Fruit fly (Drosophila melanogaster) whole organism, embryonic: Measurements from ENCODE around the gene Cad88C.
A peak's percentile ranks its signal among the peaks of the same experiment; 100 is the strongest.

Experiments
- Antp ChIP-seq: fragments of 200-800 bp; sonication (Bioruptor generic); optimal IDR thresholded peaks from 3 replicates; lab custom pipeline; 2016; ENCODE audit warnings: missing biosample characterization, missing genetic modification characterization
- Atf-2 ChIP-seq: fragments of 200-800 bp; sonication (Bioruptor generic); optimal IDR thresholded peaks from 2 replicates; lab custom pipeline; 2016; ENCODE audit warnings: missing biosample characterization, missing genetic modification characterization
- CG10147 ChIP-seq: fragments of 200-800 bp; sonication (Bioruptor generic); optimal IDR thresholded peaks from 2 replicates; lab custom pipeline; 2019; ENCODE audit warnings: missing biosample characterization, mild to moderate bottlenecking, missing genetic modification characterization, moderate library complexity
- CG10274 ChIP-seq: fragments of 200-800 bp; sonication (Bioruptor generic); optimal IDR thresholded peaks from 3 replicates; lab custom pipeline; 2017; ENCODE audit warnings: missing biosample characterization, mild to moderate bottlenecking, missing genetic modification characterization
- CG11247 ChIP-seq: fragments of 200-800 bp; sonication (Bioruptor generic); IDR thresholded peaks from 2 replicates; pipeline ENCODE4 v1.3.6; 2022; ENCODE audit warnings: missing biosample characterization, missing genetic modification characterization
- CG11504 ChIP-seq: fragments of 200-800 bp; sonication (Bioruptor generic); optimal IDR thresholded peaks from 3 replicates; lab custom pipeline; 2019; ENCODE audit warnings: missing biosample characterization, mild to moderate bottlenecking, missing genetic modification characterization, moderate library complexity
- CG12744 ChIP-seq: fragments of 200-800 bp; sonication (Bioruptor generic); optimal IDR thresholded peaks from 2 replicates; lab custom pipeline; 2016; ENCODE audit warnings: missing biosample characterization, missing genetic modification characterization
- CG13287 ChIP-seq: fragments of 200-800 bp; sonication (Bioruptor generic); IDR thresholded peaks from 2 replicates; pipeline ENCODE4 v1.3.6; 2022; ENCODE audit warnings: missing biosample characterization, missing genetic modification characterization; ENCODE audit not compliant: partially characterized antibody
- CG13296 ChIP-seq: fragments of 200-800 bp; sonication (Bioruptor generic); optimal IDR thresholded peaks from 3 replicates; lab custom pipeline; 2018; ENCODE audit warnings: missing biosample characterization, mild to moderate bottlenecking, missing genetic modification characterization
- CG14014 ChIP-seq: fragments of 200-800 bp; sonication (Bioruptor generic); IDR thresholded peaks from 2 replicates; pipeline ENCODE4 v1.3.6; 2022; ENCODE audit warnings: missing biosample characterization, missing genetic modification characterization
- CG15011 ChIP-seq: fragments of 200-800 bp; sonication (Bioruptor generic); optimal IDR thresholded peaks from 3 replicates; lab custom pipeline; 2018; ENCODE audit warnings: missing biosample characterization, mild to moderate bottlenecking, missing genetic modification characterization
- CG16813 ChIP-seq: fragments of 200-800 bp; sonication (Bioruptor generic); IDR thresholded peaks from 3 replicates; pipeline ENCODE4 v1.3.6; 2022; ENCODE audit warnings: missing biosample characterization, missing genetic modification characterization; ENCODE audit not compliant: partially characterized antibody
- CG17802 ChIP-seq: fragments of 200-800 bp; sonication (Bioruptor generic); optimal IDR thresholded peaks from 2 replicates; lab custom pipeline; 2018; ENCODE audit warnings: missing biosample characterization, mild to moderate bottlenecking, missing genetic modification characterization, moderate library complexity
- CG17912 ChIP-seq: fragments of 200-800 bp; sonication (Bioruptor generic); optimal IDR thresholded peaks from 2 replicates; lab custom pipeline; 2018; ENCODE audit warnings: missing biosample characterization, mild to moderate bottlenecking, missing genetic modification characterization
- CG18619 ChIP-seq: fragments of 200-800 bp; sonication (Bioruptor generic); optimal IDR thresholded peaks from 3 replicates; lab custom pipeline; 2017; ENCODE audit warnings: missing biosample characterization, mild to moderate bottlenecking, missing genetic modification characterization
- CG30403 ChIP-seq: fragments of 200-800 bp; sonication (Bioruptor generic); optimal IDR thresholded peaks from 3 replicates; lab custom pipeline; 2016; ENCODE audit warnings: missing biosample characterization, missing genetic modification characterization
- CG4282 ChIP-seq: fragments of 200-800 bp; sonication (Bioruptor generic); optimal IDR thresholded peaks from 2 replicates; lab custom pipeline; 2016; ENCODE audit warnings: missing biosample characterization, missing genetic modification characterization
- CG5180 ChIP-seq: fragments of 200-800 bp; sonication (Bioruptor generic); optimal IDR thresholded peaks from 3 replicates; lab custom pipeline; 2017; ENCODE audit warnings: missing biosample characterization, missing genetic modification characterization, mild to moderate bottlenecking, moderate library complexity, missing genetic modification reagents
- CG7372 ChIP-seq: fragments of 200-800 bp; sonication (Bioruptor generic); IDR thresholded peaks from 2 replicates; pipeline ENCODE4 v1.3.6; 2022; ENCODE audit warnings: missing biosample characterization, missing genetic modification characterization
- CG7786 ChIP-seq: fragments of 200-800 bp; sonication (Bioruptor generic); optimal IDR thresholded peaks from 2 replicates; lab custom pipeline; 2016; ENCODE audit warnings: missing biosample characterization, missing genetic modification characterization
- CoRest ChIP-seq: fragments of 200-800 bp; sonication (Bioruptor generic); optimal IDR thresholded peaks from 3 replicates; lab custom pipeline; 2018; ENCODE audit warnings: missing biosample characterization, mild to moderate bottlenecking, missing genetic modification characterization, moderate library complexity
- Doc2 ChIP-seq: fragments of 200-800 bp; sonication (Bioruptor generic); IDR thresholded peaks from 2 replicates; pipeline ENCODE4 v1.3.6; 2022; ENCODE audit warnings: missing biosample characterization, missing genetic modification characterization
- ERR ChIP-seq: fragments of 200-800 bp; sonication (Bioruptor generic); optimal IDR thresholded peaks from 2 replicates; lab custom pipeline; 2016; ENCODE audit warnings: missing biosample characterization, missing genetic modification characterization
- MTF-1 ChIP-seq: fragments of 200-800 bp; sonication (Bioruptor generic); optimal IDR thresholded peaks from 2 replicates; lab custom pipeline; 2018; ENCODE audit warnings: missing biosample characterization, mild to moderate bottlenecking, missing genetic modification characterization, borderline replicate concordance
- Meics ChIP-seq: fragments of 200-800 bp; sonication (Bioruptor generic); optimal IDR thresholded peaks from 2 replicates; lab custom pipeline; 2017; ENCODE audit warnings: missing biosample characterization, mild to moderate bottlenecking, missing genetic modification characterization
- Mes4 ChIP-seq: fragments of 200-800 bp; sonication (Bioruptor generic); optimal IDR thresholded peaks from 2 replicates; lab custom pipeline; 2016; ENCODE audit warnings: missing biosample characterization, missing genetic modification characterization
- NK7.1 ChIP-seq: fragments of 200-800 bp; sonication (Bioruptor generic); optimal IDR thresholded peaks from 3 replicates; lab custom pipeline; 2016; ENCODE audit warnings: missing biosample characterization, missing genetic modification characterization
- Nf-YB ChIP-seq: fragments of 200-800 bp; sonication (Bioruptor generic); optimal IDR thresholded peaks from 3 replicates; lab custom pipeline; 2019; ENCODE audit warnings: missing biosample characterization, mild to moderate bottlenecking, missing genetic modification characterization, moderate library complexity
- Scr ChIP-seq: fragments of 200-800 bp; sonication (Bioruptor generic); IDR thresholded peaks from 2 replicates; pipeline ENCODE4 v1.3.6; 2022; ENCODE audit warnings: missing biosample characterization, missing genetic modification characterization; ENCODE audit not compliant: partially characterized antibody
- Sin3A ChIP-seq: fragments of >200 bp; optimal IDR thresholded peaks from 2 replicates; lab custom pipeline; 2018
- Usf ChIP-seq: fragments of 200-800 bp; sonication (Bioruptor generic); optimal IDR thresholded peaks from 2 replicates; lab custom pipeline; 2017; ENCODE audit warnings: missing genotype, missing biosample characterization, missing genetic modification characterization
- Vsx1 ChIP-seq: fragments of 200-800 bp; sonication (Bioruptor generic); optimal IDR thresholded peaks from 2 replicates; lab custom pipeline; 2017; ENCODE audit warnings: missing biosample characterization, mild to moderate bottlenecking, missing genetic modification characterization, missing genetic modification reagents
- ato ChIP-seq: fragments of 200-800 bp; sonication (Bioruptor generic); IDR thresholded peaks from 2 replicates; pipeline ENCODE4 v1.3.6; 2022; ENCODE audit warnings: missing biosample characterization, missing genetic modification characterization; ENCODE audit not compliant: partially characterized antibody
- bcd ChIP-seq: fragments of 200-800 bp; sonication (Bioruptor generic); optimal IDR thresholded peaks from 2 replicates; lab custom pipeline; 2017; ENCODE audit warnings: missing biosample characterization, mild to moderate bottlenecking, missing genetic modification characterization
- corto ChIP-seq: fragments of 200-800 bp; sonication (Bioruptor generic); optimal IDR thresholded peaks from 2 replicates; lab custom pipeline; 2016; ENCODE audit warnings: missing biosample characterization, mild to moderate bottlenecking, missing genetic modification characterization, moderate library complexity
- dpn ChIP-seq, 2 experiments: fragments of 200-800 bp; sonication (Bioruptor generic); optimal IDR thresholded peaks; 3 replicates each; lab custom pipeline; 2016; ENCODE audit warnings: missing biosample characterization in 2 of 2, missing genetic modification characterization in 2 of 2
- emc ChIP-seq: fragments of 200-800 bp; sonication (Bioruptor generic); optimal IDR thresholded peaks from 2 replicates; lab custom pipeline; 2016; ENCODE audit warnings: missing biosample characterization, missing genetic modification characterization
- gfzf ChIP-seq: fragments of 200-800 bp; sonication (Bioruptor generic); optimal IDR thresholded peaks from 2 replicates; lab custom pipeline; 2016; ENCODE audit warnings: missing biosample characterization, mild to moderate bottlenecking, missing genetic modification characterization, moderate library complexity
- grn ChIP-seq: fragments of 200-800 bp; sonication (Bioruptor generic); optimal IDR thresholded peaks from 3 replicates; lab custom pipeline; 2017; ENCODE audit warnings: missing biosample characterization, missing genetic modification characterization
- hb ChIP-seq: fragments of 200-800 bp; sonication (Bioruptor generic); IDR thresholded peaks from 3 replicates; pipeline ENCODE4 v1.3.6; 2022; ENCODE audit warnings: missing biosample characterization, missing genetic modification characterization; ENCODE audit not compliant: partially characterized antibody
- ken ChIP-seq: fragments of 200-800 bp; sonication (Bioruptor generic); IDR thresholded peaks from 3 replicates; pipeline ENCODE4 v1.3.6; 2022; ENCODE audit warnings: missing biosample characterization, missing genetic modification characterization
- phol ChIP-seq: fragments of 200-800 bp; sonication (Bioruptor generic); optimal IDR thresholded peaks from 3 replicates; lab custom pipeline; 2018; ENCODE audit warnings: missing biosample characterization, mild to moderate bottlenecking, missing genetic modification characterization, moderate library complexity
- sc ChIP-seq, 3 experiments: fragments of >200 bp in 2 of 3; fragments of 200-800 bp in 1 of 3; sonication (Bioruptor generic) in 1 of 3; optimal IDR thresholded peaks; 2 replicates in 2 of 3; 3 replicates in 1 of 3; lab custom pipeline; 2017; ENCODE audit warnings: mild to moderate bottlenecking in 1 of 3, missing biosample characterization in 1 of 3, missing genetic modification characterization in 1 of 3, missing genetic modification reagents in 1 of 3
- shn ChIP-seq: fragments of 200-800 bp; sonication (Bioruptor generic); optimal IDR thresholded peaks from 3 replicates; lab custom pipeline; 2016; ENCODE audit warnings: missing biosample characterization, missing genetic modification characterization
- so ChIP-seq: fragments of 200-800 bp; sonication (Bioruptor generic); IDR thresholded peaks from 3 replicates; pipeline ENCODE4 v1.3.6; 2022; ENCODE audit warnings: missing biosample characterization, missing genetic modification characterization
- tll ChIP-seq, 2 experiments: fragments of 200-800 bp in 1 of 2; fragments of >200 bp in 1 of 2; sonication (Bioruptor generic) in 1 of 2; optimal IDR thresholded peaks; 2 replicates each; lab custom pipeline; 2017 to 2019; ENCODE audit warnings: missing biosample characterization in 2 of 2, missing genetic modification characterization in 2 of 2, mild to moderate bottlenecking in 1 of 2, moderate library complexity in 1 of 2
- unc-4 ChIP-seq: fragments of 200-800 bp; sonication (Bioruptor generic); IDR thresholded peaks from 2 replicates; pipeline ENCODE4 v1.3.6; 2022; ENCODE audit warnings: missing biosample characterization, missing genetic modification characterization; ENCODE audit not compliant: partially characterized antibody
- vfl ChIP-seq: fragments of 200-800 bp; sonication (Bioruptor generic); optimal IDR thresholded peaks from 2 replicates; lab custom pipeline; 2016; ENCODE audit warnings: missing biosample characterization, missing genetic modification characterization

Gene Cad88C

dm6 chr3R:14655912-14656700 is 25.8 kb downstream of the Cad88C start (continued):
- TF ChIP-seq CG15011 (GFP tag; lab: Kevin White, UChicago), result no peak
- no peak for TF ChIP-seq CG11504 (tag; lab: Kevin White, UChicago)
- no peak for TF ChIP-seq gfzf
- TF ChIP-seq tll (GFP tag; optimal IDR thresholded peaks at IDR 0.05; lab: Kevin White, UChicago), result no peak
- no peak for TF ChIP-seq Doc2 (GFP tag; lab: Robert Waterston, UW)
- peak; percentile 99 for TF ChIP-seq Nf-YB
- TF ChIP-seq so, result no peak; the same call in 2 of the 3 replicates
- 0 out of 2 replicates have a peak, but pooled peaks have one; percentile 7 for TF ChIP-seq CG14014 (GFP tag; lab: Robert Waterston, UW)
- no peak for TF ChIP-seq CG18619
- TF ChIP-seq Scr (GFP tag; lab: Robert Waterston, UW), result peak; percentile 7; the same call in 1 of the 2 replicates
- no peak for TF ChIP-seq CG11247 (GFP tag; lab: Robert Waterston, UW)
- no peak for TF ChIP-seq CG13296 (GFP tag; lab: Kevin White, UChicago)
- TF ChIP-seq Antp (GFP tag; lab: Kevin White, UChicago), result no peak
- peak; percentile 39 for TF ChIP-seq CG7786 (GFP tag; lab: Kevin White, UChicago)
- TF ChIP-seq Vsx1 (GFP tag; lab: Kevin White, UChicago), result no peak
- TF ChIP-seq CG10274 (GFP tag; lab: Kevin White, UChicago), result no peak
- TF ChIP-seq shn (GFP tag; lab: Kevin White, UChicago), result no peak
- peak; percentile 5 for TF ChIP-seq CG10147 (GFP tag; lab: Kevin White, UChicago)
- no peak for TF ChIP-seq CG13287 (GFP tag; lab: Robert Waterston, UW)
- TF ChIP-seq CG30403 (GFP tag; lab: Kevin White, UChicago), result no peak
- TF ChIP-seq Usf (GFP tag; lab: Kevin White, UChicago), result no peak
- no peak for TF ChIP-seq CG17802 (tag; lab: Kevin White, UChicago)
- TF ChIP-seq grn (GFP tag; lab: Kevin White, UChicago), result peak; percentile 55
- TF ChIP-seq bcd, result no peak
- no peak for TF ChIP-seq CG5180 (GFP tag; lab: Kevin White, UChicago)
- no peak for TF ChIP-seq Meics (GFP tag; lab: Kevin White, UChicago)
- TF ChIP-seq hb (GFP tag; lab: Robert Waterston, UW), result peak; percentile 56; the same call in 1 of the 3 replicates
- no peak for TF ChIP-seq corto (GFP tag; lab: Kevin White, UChicago)
- TF ChIP-seq MTF-1 (GFP tag; lab: Kevin White, UChicago), result no peak
- TF ChIP-seq Sin3A, result no peak
- no peak for TF ChIP-seq Mes4 (GFP tag; lab: Kevin White, UChicago)
- no peak for TF ChIP-seq NK7.1 (GFP tag; lab: Kevin White, UChicago)
- no peak for TF ChIP-seq CG17912
- no peak for TF ChIP-seq Atf-2 (GFP tag; lab: Kevin White, UChicago)
- TF ChIP-seq CG4282 (GFP tag; lab: Kevin White, UChicago), result no peak
- no peak for TF ChIP-seq ERR (GFP tag; lab: Kevin White, UChicago)
- TF ChIP-seq phol (tag; lab: Kevin White, UChicago), result no peak
- TF ChIP-seq CG12744 (GFP tag; lab: Kevin White, UChicago), result no peak
- peak; percentile 55; the same call in 1 of the 3 replicates for TF ChIP-seq CG16813
- no peak for TF ChIP-seq CG7372
- no peak for TF ChIP-seq sc (optimal IDR thresholded peaks at IDR 0.05; lab: Kevin White, UChicago)
- TF ChIP-seq sc (GFP tag; optimal IDR thresholded peaks at IDR 0.05; lab: Kevin White, UChicago), result no peak
- TF ChIP-seq CoRest, result no peak
- no peak for TF ChIP-seq unc-4 (GFP tag; lab: Robert Waterston, UW)
- no peak for TF ChIP-seq emc (GFP tag; lab: Kevin White, UChicago)
- no peak for TF ChIP-seq ato (GFP tag; lab: Robert Waterston, UW)
- TF ChIP-seq ken (GFP tag; lab: Robert Waterston, UW), result no peak
- no peak for TF ChIP-seq vfl
- TF ChIP-seq dpn (GFP tag; optimal IDR thresholded peaks at IDR 0.05; lab: Kevin White, UChicago), result no peak
